Worm (Caenorhabditis elegans) whole organism, midembryonic: Measurements from ENCODE around the gene myo-2.

Source experiments
- T22C8.4 ChIP-seq: fragments of 200-800 bp; sonication (Bioruptor generic); IDR thresholded peaks from 2 replicates; pipeline ENCODE4 v1.3.6; 2022; ENCODE audit warnings: missing genetic modification characterization, missing compliant biosample characterization
- cog-1 ChIP-seq: sonication (generic microtip); optimal IDR thresholded peaks from 2 replicates; lab custom pipeline; 2016; ENCODE audit warnings: missing genetic modification characterization, missing compliant biosample characterization
- flt-1 ChIP-seq: fragments of 200-800 bp; sonication (Bioruptor generic); IDR thresholded peaks from 2 replicates; pipeline ENCODE4 v1.3.6; 2022; ENCODE audit warnings: missing genetic modification characterization, missing compliant biosample characterization
- tab-1 ChIP-seq: fragments of 200-800 bp; sonication (Bioruptor generic); IDR thresholded peaks from 2 replicates; pipeline ENCODE4 v1.3.6; 2022; ENCODE audit warnings: missing genetic modification characterization, missing compliant biosample characterization
- ztf-29 ChIP-seq: fragments of 200-800 bp; sonication (Bioruptor generic); IDR thresholded peaks from 2 replicates; pipeline ENCODE4 v1.3.6; 2022; ENCODE audit warnings: missing genetic modification reagents, missing genetic modification characterization, missing compliant biosample characterization

- TF ChIP-seq flt-1 (0 out of 2 replicates have a peak, but pooled peaks have one; percentile 9), tab-1 (GFP tag; lab: Robert Waterston, UW) (no peak), T22C8.4 (GFP tag; lab: Robert Waterston, UW) (no peak), cog-1 (tag; lab: Kevin White, UChicago) (peak; percentile 15), ztf-29 (GFP tag; lab: Robert Waterston, UW) (no peak)
Measured at ce11 chrX:12454290-12454795, 13.5 kb upstream of the myo-2 start, which contains the start of the genes T18D3.9 and T18D3.1.
